Fruit fly (Drosophila melanogaster) whole organism, embryonic: ENCODE data around the gene Sclp.

Experiments used
- CG12659 ChIP-seq: fragments of 200-800 bp; sonication (Bioruptor generic); optimal IDR thresholded peaks from 3 replicates; lab custom pipeline; 2017; ENCODE audit warnings: mild to moderate bottlenecking, missing biosample characterization, missing genetic modification reagents, missing genetic modification characterization
- CG2120 ChIP-seq: fragments of 200-800 bp; sonication (Bioruptor generic); optimal IDR thresholded peaks from 3 replicates; lab custom pipeline; 2016; ENCODE audit warnings: missing biosample characterization, missing genetic modification characterization
- CG34422 ChIP-seq: fragments of 200-800 bp; sonication (Bioruptor generic); IDR thresholded peaks from 3 replicates; pipeline ENCODE4 v1.3.6; 2022; ENCODE audit warnings: missing biosample characterization, missing genetic modification characterization
- CG3838 ChIP-seq: fragments of 200-800 bp; sonication (Bioruptor generic); optimal IDR thresholded peaks from 3 replicates; lab custom pipeline; 2016; ENCODE audit warnings: missing biosample characterization, missing genetic modification characterization
- CG4404 ChIP-seq: fragments of 200-800 bp; sonication (Bioruptor generic); IDR thresholded peaks from 2 replicates; pipeline ENCODE4 v1.3.6; 2022; ENCODE audit warnings: missing biosample characterization, missing genetic modification characterization
- CG7357 ChIP-seq: fragments of 200-800 bp; sonication (Bioruptor generic); IDR thresholded peaks from 3 replicates; pipeline ENCODE4 v1.3.6; 2022; ENCODE audit warnings: missing biosample characterization, missing genetic modification characterization
- CG7556 ChIP-seq: fragments of 200-800 bp; sonication (Bioruptor generic); optimal IDR thresholded peaks from 2 replicates; lab custom pipeline; 2017; ENCODE audit warnings: missing biosample characterization, mild to moderate bottlenecking, missing genetic modification characterization
- CG8924 ChIP-seq: fragments of 200-800 bp; optimal IDR thresholded peaks from 3 replicates; lab custom pipeline; 2019; ENCODE audit warnings: missing biosample characterization, mild to moderate bottlenecking, missing genetic modification characterization, moderate library complexity
- Dref ChIP-seq: fragments of 200-800 bp; sonication (Bioruptor generic); IDR thresholded peaks from 2 replicates; pipeline ENCODE4 v1.3.6; 2022; ENCODE audit warnings: missing biosample characterization, missing genetic modification characterization
- E2f2 ChIP-seq: fragments of 200-800 bp; sonication (Bioruptor generic); IDR thresholded peaks from 2 replicates; pipeline ENCODE4 v1.3.6; 2022; ENCODE audit warnings: missing biosample characterization, missing genetic modification characterization
- Elba2 ChIP-seq: fragments of 200-800 bp; sonication (Bioruptor generic); optimal IDR thresholded peaks from 3 replicates; lab custom pipeline; 2016; ENCODE audit warnings: missing biosample characterization, missing genetic modification characterization
- HLHmδ ChIP-seq: fragments of 200-800 bp; sonication (Bioruptor generic); optimal IDR thresholded peaks from 2 replicates; lab custom pipeline; 2018; ENCODE audit warnings: missing biosample characterization, mild to moderate bottlenecking, missing genetic modification characterization, moderate library complexity
- Lhr ChIP-seq: fragments of 200-800 bp; sonication (Bioruptor generic); optimal IDR thresholded peaks from 3 replicates; lab custom pipeline; 2017; ENCODE audit warnings: mild to moderate bottlenecking, missing biosample characterization, missing genetic modification reagents, missing genetic modification characterization
- MESR4 ChIP-seq: fragments of 200-800 bp; sonication (Bioruptor generic); optimal IDR thresholded peaks from 2 replicates; lab custom pipeline; 2018; ENCODE audit warnings: missing biosample characterization, mild to moderate bottlenecking, missing genetic modification characterization, moderate library complexity
- Mrtf ChIP-seq: fragments of 200-800 bp; sonication (Bioruptor generic); IDR thresholded peaks from 3 replicates; pipeline ENCODE4 v1.3.6; 2022; ENCODE audit warnings: missing biosample characterization, missing genetic modification characterization
- Myb ChIP-seq: fragments of 200-800 bp; sonication (Bioruptor generic); optimal IDR thresholded peaks from 2 replicates; lab custom pipeline; 2016; ENCODE audit warnings: missing biosample characterization, missing genetic modification characterization
- bsh ChIP-seq, 2 experiments: fragments of 200-800 bp; sonication (Bioruptor generic); optimal IDR thresholded peaks; 2 replicates each; lab custom pipeline; 2017 to 2018; ENCODE audit warnings: mild to moderate bottlenecking in 2 of 2, missing biosample characterization in 2 of 2, missing genetic modification characterization in 2 of 2, moderate library complexity in 1 of 2
- chinmo ChIP-seq: fragments of 200-800 bp; sonication (Bioruptor generic); IDR thresholded peaks from 4 replicates; pipeline ENCODE4 v1.3.6; 2022; ENCODE audit warnings: missing biosample characterization, missing genetic modification characterization; ENCODE audit not compliant: partially characterized antibody
- dmrt11E ChIP-seq: fragments of 200-800 bp; sonication (Bioruptor generic); optimal IDR thresholded peaks from 3 replicates; lab custom pipeline; 2018; ENCODE audit warnings: missing biosample characterization, mild to moderate bottlenecking, missing genetic modification characterization, moderate library complexity
- phol ChIP-seq: fragments of 200-800 bp; sonication (Bioruptor generic); optimal IDR thresholded peaks from 3 replicates; lab custom pipeline; 2018; ENCODE audit warnings: missing biosample characterization, mild to moderate bottlenecking, missing genetic modification characterization, moderate library complexity
- pzg ChIP-seq: fragments of 200-800 bp; sonication (Bioruptor generic); optimal IDR thresholded peaks from 3 replicates; lab custom pipeline; 2018; ENCODE audit warnings: missing biosample characterization, mild to moderate bottlenecking, missing genetic modification characterization, moderate library complexity
- trem ChIP-seq: fragments of 200-800 bp; optimal IDR thresholded peaks from 3 replicates; lab custom pipeline; 2019; ENCODE audit warnings: missing biosample characterization, mild to moderate bottlenecking, missing genetic modification characterization, moderate library complexity
- wek ChIP-seq: fragments of 200-800 bp; sonication (Bioruptor generic); optimal IDR thresholded peaks from 3 replicates; lab custom pipeline; 2018; ENCODE audit warnings: missing biosample characterization, mild to moderate bottlenecking, missing genetic modification characterization, moderate library complexity

Gene Sclp

DNA sequence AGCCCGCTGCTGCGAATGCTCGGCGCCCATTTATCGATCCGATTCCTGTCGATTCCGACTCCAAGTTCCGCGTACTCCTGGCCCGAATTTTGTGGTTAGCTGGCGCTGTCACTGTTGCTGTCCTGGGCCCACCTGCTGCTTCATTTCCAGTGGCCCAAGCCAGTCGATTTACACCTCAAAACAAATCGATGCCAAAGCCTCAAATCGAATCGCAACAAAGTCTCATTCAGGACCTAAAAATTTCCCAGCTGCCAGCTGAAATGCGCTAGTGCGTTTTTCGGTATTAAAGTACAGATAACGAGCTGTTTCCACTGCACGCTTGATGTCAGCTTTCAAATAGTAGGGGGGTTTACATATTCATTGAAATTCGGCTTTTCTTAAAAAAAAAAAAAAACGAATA, 51.9 kb downstream of the Sclp start, which contains the start of gene BORCS5 (continued):
- TF ChIP-seq trem (tag; lab: Kevin White, UChicago) (peak; percentile 2), CG34422 (GFP tag; lab: Robert Waterston, UW) (no peak), MESR4 (GFP tag; lab: Kevin White, UChicago) (peak; percentile 71), CG7357 (GFP tag; lab: Robert Waterston, UW) (peak; percentile 90), CG8924 (tag; lab: Kevin White, UChicago) (no peak), HLHmδ (GFP tag; lab: Kevin White, UChicago) (no peak), Mrtf (GFP tag; lab: Robert Waterston, UW) (no peak), bsh (GFP tag; optimal IDR thresholded peaks at IDR 0.05; lab: Kevin White, UChicago) (peak in 1 of 2 experiments; percentile 8), dmrt11E (no peak), Elba2 (GFP tag; lab: Kevin White, UChicago) (no peak), Myb (GFP tag; lab: Kevin White, UChicago) (no peak), chinmo (GFP tag; lab: Robert Waterston, UW) (0 out of 4 replicates have a peak, but pooled peaks have one; percentile 15), CG3838 (GFP tag; lab: Kevin White, UChicago) (no peak), CG4404 (no peak), Lhr (GFP tag; lab: Kevin White, UChicago) (peak; percentile 21), phol (tag; lab: Kevin White, UChicago) (peak; percentile 30), CG2120 (GFP tag; lab: Kevin White, UChicago) (peak; percentile 1), E2f2 (0 out of 2 replicates have a peak, but pooled peaks have one; percentile 18), CG7556 (GFP tag; lab: Kevin White, UChicago) (no peak), pzg (GFP tag; lab: Kevin White, UChicago) (peak; percentile 47), CG12659 (GFP tag; lab: Kevin White, UChicago) (peak; percentile 30), wek (GFP tag; lab: Kevin White, UChicago) (peak; percentile 80), Dref (GFP tag; lab: Robert Waterston, UW) (peak; percentile 45)
- TF ChIP-seq, all 482 proteins: peak for 45
